Fruit fly (Drosophila melanogaster) whole organism, pupa: ENCODE results near the gene Rai1.

Experiments
- CG10348 ChIP-seq: fragments of 200-800 bp; sonication (Bioruptor generic); IDR thresholded peaks from 2 replicates; pipeline ENCODE4 v1.3.6; 2022; ENCODE audit warnings: missing biosample characterization, missing genetic modification characterization
- CG12605 ChIP-seq: fragments of 200-800 bp; sonication (Bioruptor generic); IDR thresholded peaks from 2 replicates; pipeline ENCODE4 v1.3.6; 2022; ENCODE audit warnings: missing biosample characterization, missing genetic modification characterization
- CG13204 ChIP-seq: fragments of 200-800 bp; sonication (Bioruptor generic); optimal IDR thresholded peaks from 2 replicates; lab custom pipeline; 2018; ENCODE audit warnings: missing biosample characterization, mild to moderate bottlenecking, missing genetic modification characterization, moderate library complexity
- CG14655 ChIP-seq: fragments of 200-800 bp; sonication (Bioruptor generic); optimal IDR thresholded peaks from 3 replicates; lab custom pipeline; 2017; ENCODE audit warnings: mild to moderate bottlenecking, missing biosample characterization, missing genetic modification reagents, missing genetic modification characterization
- CG15710 ChIP-seq: fragments of 200-800 bp; sonication (Bioruptor generic); optimal IDR thresholded peaks from 2 replicates; lab custom pipeline; 2018; ENCODE audit warnings: missing biosample characterization, mild to moderate bottlenecking, missing genetic modification characterization, moderate library complexity
- CG17806 ChIP-seq: fragments of 200-800 bp; sonication (Bioruptor generic); optimal IDR thresholded peaks from 2 replicates; lab custom pipeline; 2018; ENCODE audit warnings: missing biosample characterization, mild to moderate bottlenecking, missing genetic modification characterization, moderate library complexity
- CG32121 ChIP-seq: fragments of 200-800 bp; sonication (Bioruptor generic); IDR thresholded peaks from 2 replicates; pipeline ENCODE4 v1.3.6; 2022; ENCODE audit warnings: missing biosample characterization, missing genetic modification characterization
- CG34367 ChIP-seq: fragments of 200-800 bp; sonication (Bioruptor generic); optimal IDR thresholded peaks from 2 replicates; lab custom pipeline; 2018; ENCODE audit warnings: missing biosample characterization, mild to moderate bottlenecking, missing genetic modification characterization
- CG4496 ChIP-seq: fragments of 200-800 bp; sonication (Bioruptor generic); IDR thresholded peaks from 3 replicates; pipeline ENCODE4 v1.3.6; 2022; ENCODE audit warnings: missing biosample characterization, missing genetic modification characterization
- CG8159 ChIP-seq: fragments of 200-800 bp; sonication (Bioruptor generic); optimal IDR thresholded peaks from 3 replicates; lab custom pipeline; 2018; ENCODE audit warnings: missing biosample characterization, mild to moderate bottlenecking, missing genetic modification characterization, moderate library complexity
- CG8301 ChIP-seq: fragments of 200-800 bp; sonication (Bioruptor generic); optimal IDR thresholded peaks from 2 replicates; lab custom pipeline; 2018; ENCODE audit warnings: missing biosample characterization, mild to moderate bottlenecking, missing genetic modification characterization
- CG9948 ChIP-seq: fragments of 200-800 bp; sonication (Bioruptor generic); optimal IDR thresholded peaks from 2 replicates; lab custom pipeline; 2018; ENCODE audit warnings: missing biosample characterization, mild to moderate bottlenecking, missing genetic modification characterization, moderate library complexity
- D1 ChIP-seq: fragments of 200-800 bp; sonication (Bioruptor generic); optimal IDR thresholded peaks from 2 replicates; lab custom pipeline; 2018; ENCODE audit warnings: missing biosample characterization, mild to moderate bottlenecking, missing genetic modification characterization, moderate library complexity
- EcR ChIP-seq: fragments of 200-800 bp; sonication (Bioruptor generic); optimal IDR thresholded peaks from 3 replicates; lab custom pipeline; 2019; ENCODE audit warnings: missing biosample characterization, missing genetic modification characterization, mild to moderate bottlenecking, moderate library complexity, missing genetic modification reagents
- Ets98B ChIP-seq: fragments of 200-800 bp; sonication (Bioruptor generic); IDR thresholded peaks from 2 replicates; pipeline ENCODE4 v1.3.6; 2022; ENCODE audit warnings: missing biosample characterization, missing genetic modification characterization
- Pif1A ChIP-seq: fragments of 200-800 bp; sonication (Bioruptor generic); optimal IDR thresholded peaks from 3 replicates; lab custom pipeline; 2016; ENCODE audit warnings: missing biosample characterization, missing genetic modification characterization
- Pif1B ChIP-seq: fragments of 200-800 bp; sonication (Bioruptor generic); optimal IDR thresholded peaks from 3 replicates; lab custom pipeline; 2016; ENCODE audit warnings: missing biosample characterization, missing genetic modification characterization
- Snoo ChIP-seq: fragments of 200-800 bp; sonication (Bioruptor generic); optimal IDR thresholded peaks from 3 replicates; lab custom pipeline; 2017; ENCODE audit warnings: missing biosample characterization, mild to moderate bottlenecking, missing genetic modification characterization, inconsistent platforms
- fd96Ca ChIP-seq: fragments of 200-800 bp; sonication (Bioruptor generic); IDR thresholded peaks from 3 replicates; pipeline ENCODE4 v1.3.6; 2022; ENCODE audit warnings: missing biosample characterization, missing genetic modification characterization
- gl ChIP-seq: fragments of 200-800 bp; sonication (Bioruptor generic); optimal IDR thresholded peaks from 2 replicates; lab custom pipeline; 2018; ENCODE audit warnings: missing biosample characterization, mild to moderate bottlenecking, missing genetic modification characterization
- rn ChIP-seq: fragments of 200-800 bp; sonication (Bioruptor generic); IDR thresholded peaks from 2 replicates; pipeline ENCODE4 v1.3.6; 2022; ENCODE audit warnings: missing biosample characterization, missing genetic modification characterization

Rai1 gene

dm6 chrX:16786860-16787415 is 16.2 kb downstream of the Rai1 start, which contains the start of the genes CG9609 and Sap30:
CG9609 (minus strand) TSS chrX:16787008.
Sap30 (plus strand) TSS chrX:16787283.
- TF ChIP-seq Ets98B (no peak), Pif1B (GFP tag; lab: Kevin White, UChicago) (no peak), CG34367 (no peak), CG9948 (no peak), CG13204 (GFP tag; lab: Kevin White, UChicago) (no peak), CG17806 (tag; lab: Kevin White, UChicago) (no peak), CG10348 (GFP tag; lab: Robert Waterston, UW) (no peak), CG8159 (no peak), CG4496 (no peak), gl (tag; lab: Kevin White, UChicago) (no peak), fd96Ca (no peak), D1 (tag; lab: Kevin White, UChicago) (no peak), Snoo (tag; lab: Kevin White, UChicago) (no peak), CG8301 (tag; lab: Kevin White, UChicago) (no peak), EcR (GFP tag; lab: Kevin White, UChicago) (no peak), CG12605 (no peak), CG15710 (tag; lab: Kevin White, UChicago) (no peak), rn (GFP tag; lab: Robert Waterston, UW) (no peak)

DNA sequence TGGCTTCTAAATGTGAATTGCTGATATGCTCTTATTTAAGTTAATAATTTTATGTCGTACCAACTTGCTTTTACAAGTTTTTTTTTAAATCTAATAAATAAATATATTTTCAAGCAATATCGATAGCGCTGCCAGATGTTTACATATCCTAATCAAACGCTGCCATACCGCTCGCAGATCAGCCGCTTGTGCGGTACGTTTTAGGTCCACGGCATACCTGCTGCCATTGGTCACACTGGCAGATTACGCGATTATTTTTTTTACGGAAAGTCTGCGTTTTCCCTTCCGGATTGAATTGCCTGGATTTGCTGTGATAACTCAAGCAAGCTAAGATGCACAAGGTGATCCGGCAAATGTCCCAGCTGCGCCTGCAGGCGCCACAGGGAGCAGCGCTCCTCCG is 19.4 kb downstream of the Rai1 start, which contains the start of gene mRpL22:
TSS of gene mRpL22 (plus strand) at position 191 of the 400 bp plus-strand sequence.
- TF ChIP-seq CG14655 (GFP tag; lab: Kevin White, UChicago) (no peak), CG15710 (tag; lab: Kevin White, UChicago) (no peak), CG32121 (GFP tag; lab: Robert Waterston, UW) (no peak), CG8301 (tag; lab: Kevin White, UChicago) (no peak), fd96Ca (no peak), CG9948 (no peak), CG13204 (GFP tag; lab: Kevin White, UChicago) (no peak), EcR (GFP tag; lab: Kevin White, UChicago) (no peak)

dm6 chrX:16783141-16783715 is 19.9 kb downstream of the Rai1 start, which contains the start of gene if:
if (minus strand) TSS chrX:16783434.
- TF ChIP-seq CG12605, result peak; percentile 22; the same call in 1 of the 2 replicates
- TF ChIP-seq CG17806 (tag; lab: Kevin White, UChicago), result no peak

DNA sequence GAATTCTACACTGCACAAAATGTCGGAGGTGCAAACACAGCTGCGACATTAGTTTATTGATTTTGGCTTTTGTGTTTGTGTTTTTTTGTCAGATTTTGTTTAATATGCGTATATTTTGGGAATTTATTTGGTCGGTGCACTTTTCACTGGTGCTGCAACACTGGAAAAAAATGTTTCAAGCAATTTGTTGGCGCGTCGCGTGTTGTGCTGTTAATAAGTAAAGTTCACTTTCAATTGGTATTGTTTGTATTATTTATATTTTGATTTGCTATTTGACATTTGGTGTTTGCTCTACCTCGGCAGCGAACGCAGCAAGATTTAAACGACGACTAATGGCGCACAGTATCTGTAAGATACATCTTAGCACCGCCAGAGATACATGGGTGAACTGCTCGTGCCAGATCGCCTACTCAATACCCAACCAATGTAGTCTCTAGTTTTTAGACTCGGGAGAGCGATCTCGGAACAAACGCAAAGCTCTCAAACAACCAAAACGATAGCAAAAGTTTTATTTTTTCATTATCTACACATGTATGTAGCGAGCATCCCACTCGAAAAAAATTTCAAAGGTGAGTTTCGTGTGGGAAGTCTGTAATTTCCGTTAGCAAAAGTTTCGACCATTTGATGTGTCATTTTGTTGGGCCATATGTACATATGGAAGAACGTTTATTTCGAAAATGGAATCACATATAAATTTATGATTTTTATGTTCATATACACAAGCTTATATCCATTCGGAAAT is 20.8 kb downstream of the Rai1 start:
- peak; percentile 14; the same call in 1 of the 2 replicates for TF ChIP-seq CG12605
- TF ChIP-seq CG4496, result peak; percentile 80
- peak; percentile 12 for TF ChIP-seq CG9948
- TF ChIP-seq CG8159, result peak; percentile 19
- TF ChIP-seq Pif1A, result peak; percentile 56
- peak; percentile 66 for TF ChIP-seq Ets98B
- no peak for TF ChIP-seq CG13204 (GFP tag; lab: Kevin White, UChicago)
- TF ChIP-seq D1 (tag; lab: Kevin White, UChicago), result no peak
- TF ChIP-seq CG32121 (GFP tag; lab: Robert Waterston, UW), result peak; percentile 74
- no peak for TF ChIP-seq CG10348 (GFP tag; lab: Robert Waterston, UW)
- peak; percentile 46 for TF ChIP-seq CG8301 (tag; lab: Kevin White, UChicago)
- peak; percentile 30 for TF ChIP-seq CG17806 (tag; lab: Kevin White, UChicago)
- TF ChIP-seq fd96Ca, result peak; percentile 79
- TF ChIP-seq, all 21 proteins: peak for 10

DNA sequence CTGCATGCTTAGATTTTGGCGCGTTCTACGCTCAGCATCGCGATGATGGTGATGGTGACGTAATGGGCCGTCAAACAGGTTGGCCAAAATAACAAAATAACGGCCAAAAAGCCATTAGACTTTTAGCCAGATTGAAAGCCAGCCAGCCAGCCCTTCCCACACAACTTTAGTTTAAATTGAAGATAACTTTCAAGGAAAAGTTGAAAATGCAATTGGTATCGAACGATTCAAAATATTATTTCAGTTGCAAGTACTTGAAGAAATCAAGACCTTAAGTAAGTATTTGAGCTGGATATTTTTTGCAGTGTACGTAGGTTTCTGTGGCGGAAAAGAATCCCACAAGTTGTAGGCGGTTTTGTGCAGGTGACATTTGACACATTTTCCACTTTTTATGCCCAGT is 22.1 kb downstream of the Rai1 start:
- 0 out of 3 replicates have a peak, but pooled peaks have one; percentile 31 for TF ChIP-seq CG4496
- TF ChIP-seq fd96Ca, result peak; percentile 59; the same call in 2 of the 3 replicates
- TF ChIP-seq CG12605, result 0 out of 2 replicates have a peak, but pooled peaks have one; percentile 44
- no peak for TF ChIP-seq CG14655 (GFP tag; lab: Kevin White, UChicago)
- no peak for TF ChIP-seq CG8159
- TF ChIP-seq CG34367, result no peak
- TF ChIP-seq Ets98B, result peak; percentile 53
- peak; percentile 60 for TF ChIP-seq CG32121 (GFP tag; lab: Robert Waterston, UW)
- TF ChIP-seq Pif1B (GFP tag; lab: Kevin White, UChicago), result no peak

- TF ChIP-seq CG4496 (0 out of 3 replicates have a peak, but pooled peaks have one; percentile 34), CG32121 (GFP tag; lab: Robert Waterston, UW) (no peak)
These were observed 22.9 kb downstream of the Rai1 start for dm6 chrX:16780244-16780643.
